Worm (Caenorhabditis elegans) whole organism, L1 larva: ENCODE measurements around the gene F47B8.2.

ENCODE experiments used
- ama-1 ChIP-seq: fragments of 150-350 bp; optimal IDR thresholded peaks from 2 replicates; lab custom pipeline; 2014
- egl-27 ChIP-seq, 2 experiments: fragments of 150-350 bp in 1 of 2; sonication (generic microtip); optimal IDR thresholded peaks; 3 replicates each; lab custom pipeline; 2017 to 2018; ENCODE audit warnings: missing biosample characterization in 2 of 2, missing genetic modification characterization in 2 of 2, missing genetic modification reagents in 2 of 2
- hpl-2 ChIP-seq: fragments of 150-350 bp; optimal IDR thresholded peaks from 2 replicates; lab custom pipeline; 2014; ENCODE audit warnings: missing biosample characterization, missing genetic modification reagents, missing genetic modification characterization
- mef-2 ChIP-seq: fragments of 150-350 bp; optimal IDR thresholded peaks from 2 replicates; lab custom pipeline; 2014; ENCODE audit warnings: missing biosample characterization, missing genetic modification characterization
- nhr-11 ChIP-seq: fragments of 150-350 bp; optimal IDR thresholded peaks from 2 replicates; lab custom pipeline; 2014; ENCODE audit warnings: missing biosample characterization, missing genetic modification characterization
- unc-62 ChIP-seq: fragments of 150-350 bp; optimal IDR thresholded peaks from 2 replicates; lab custom pipeline; 2014; ENCODE audit warnings: missing biosample characterization, missing genetic modification reagents, missing genetic modification characterization
- vab-15 ChIP-seq: sonication (generic microtip); optimal IDR thresholded peaks from 2 replicates; lab custom pipeline; 2017; ENCODE audit warnings: missing genotype, mild to moderate bottlenecking, missing genetic modification characterization, missing compliant biosample characterization
- xbp-1 ChIP-seq: sonication (generic microtip); optimal IDR thresholded peaks from 2 replicates; lab custom pipeline; 2016; ENCODE audit warnings: missing genetic modification characterization, missing compliant biosample characterization
- ztf-11 ChIP-seq, 2 experiments: sonication (generic microtip); optimal IDR thresholded peaks; 2 replicates each; lab custom pipeline; 2016 to 2017; ENCODE audit warnings: missing genetic modification characterization in 2 of 2, missing biosample characterization in 1 of 2, missing compliant biosample characterization in 1 of 2

ce11 chrV:14301076-14301475, 15.3 kb downstream of the F47B8.2 start, which contains the start of gene F14D7.6:
- TF ChIP-seq hpl-2 (GFP tag; lab: Kevin White, UChicago) (no peak), egl-27 (tag; optimal IDR thresholded peaks at IDR 0.05; lab: Kevin White, UChicago) (no peak), ama-1 (no peak), mef-2 (tag; lab: Kevin White, UChicago) (no peak), xbp-1 (no peak), ztf-11 (tag; optimal IDR thresholded peaks at IDR 0.05; lab: Kevin White, UChicago) (no peak), unc-62 (GFP tag; lab: Kevin White, UChicago) (no peak), nhr-11 (tag; lab: Kevin White, UChicago) (no peak), vab-15 (tag; lab: Kevin White, UChicago) (no peak)
